Worm (Caenorhabditis elegans): ENCODE results near the gene nlp-1.
A peak's percentile ranks its signal among the peaks of the same experiment; 100 is the strongest.

The nlp-1 gene

ce11 chrX:3697623-3698022, 29.8 kb upstream of the nlp-1 start (continued):
- TF ChIP-seq ceh-90 (tag; optimal IDR thresholded peaks at IDR 0.05) (no peak), dpl-1 (GFP tag; optimal IDR thresholded peaks at IDR 0.05) (peak in 1 of 3 experiments; percentile 23), aha-1 (tag; optimal IDR thresholded peaks at IDR 0.05) (no peak), hlh-17 (GFP tag; optimal IDR thresholded peaks at IDR 0.05; ENCODE audit: borderline replicate concordance) (no peak), nhr-85 (tag) (peak; percentile 62), C16A3.4 (tag; optimal IDR thresholded peaks at IDR 0.05) (peak; percentile 57), ceh-63 (GFP tag; optimal IDR thresholded peaks at IDR 0.05) (no peak), egl-13 (tag; optimal IDR thresholded peaks at IDR 0.05) (peak; percentile 69), nhr-90 (tag; optimal IDR thresholded peaks at IDR 0.05; ENCODE audit: poor library complexity) (peak; percentile 77), pax-3 (tag; optimal IDR thresholded peaks at IDR 0.05) (peak; percentile 35), lin-35 (GFP tag; optimal IDR thresholded peaks at IDR 0.05) (peak in 1 of 2 experiments; percentile 74), ama-1 (optimal IDR thresholded peaks at IDR 0.05) (no peak), nhr-237 (tag; optimal IDR thresholded peaks at IDR 0.05) (no peak), mef-2 (tag; optimal IDR thresholded peaks at IDR 0.05) (no peak), ceh-82 (tag; optimal IDR thresholded peaks at IDR 0.05) (peak; percentile 44 to 66 (median 48)), C34B4.2 (tag; optimal IDR thresholded peaks at IDR 0.05) (no peak), fkh-10 (GFP tag; optimal IDR thresholded peaks at IDR 0.05) (peak; percentile 51), Y116A8C.19 (tag; optimal IDR thresholded peaks at IDR 0.05; ENCODE audit: borderline replicate concordance) (no peak), lir-3 (tag; optimal IDR thresholded peaks at IDR 0.05; ENCODE audit: poor library complexity) (no peak), fkh-8 (tag; optimal IDR thresholded peaks at IDR 0.05) (peak; percentile 55), nhr-84 (tag; optimal IDR thresholded peaks at IDR 0.05) (no peak), jun-1 (tag; optimal IDR thresholded peaks at IDR 0.05) (peak; percentile 6), ces-1 (GFP tag; optimal IDR thresholded peaks at IDR 0.05) (no peak), nhr-11 (tag; optimal IDR thresholded peaks at IDR 0.05) (no peak), nhr-19 (GFP tag; conservative IDR thresholded peaks at IDR 0.05) (peak; percentile 79), fos-1 (tag; optimal IDR thresholded peaks at IDR 0.05) (peak; percentile 11), irx-1 (tag; optimal IDR thresholded peaks at IDR 0.05) (peak; percentile 77), nhr-12 (tag; optimal IDR thresholded peaks at IDR 0.05) (no peak), mdl-1 (tag; optimal IDR thresholded peaks at IDR 0.05) (peak in 1 of 2 experiments; percentile 47), rnt-1 (tag; optimal IDR thresholded peaks at IDR 0.05) (peak; percentile 69), aly-2 (tag; optimal IDR thresholded peaks at IDR 0.05) (peak; percentile 26), tbx-2 (tag; optimal IDR thresholded peaks at IDR 0.05) (peak; percentile 65), hpl-2 (GFP tag; optimal IDR thresholded peaks at IDR 0.05) (no peak), zip-4 (GFP tag; optimal IDR thresholded peaks at IDR 0.05) (peak; percentile 35), lin-15B (tag; optimal IDR thresholded peaks at IDR 0.05) (no peak), efl-3 (GFP tag; optimal IDR thresholded peaks at IDR 0.05) (no peak), grh-1 (GFP tag; IDR thresholded peaks at IDR 0.05) (no peak)

- TF ChIP-seq nhr-85 (tag) (no peak), hpl-2 (GFP tag; optimal IDR thresholded peaks at IDR 0.05) (no peak), nhr-76 (tag; optimal IDR thresholded peaks at IDR 0.05) (no peak), C04F5.9 (tag; optimal IDR thresholded peaks at IDR 0.05) (no peak), sox-4 (tag; optimal IDR thresholded peaks at IDR 0.05) (no peak), sup-37 (GFP tag; optimal IDR thresholded peaks at IDR 0.05) (no peak), ets-5 (GFP tag; IDR thresholded peaks at IDR 0.05) (no peak)
These were observed 25.5 kb upstream of the nlp-1 start for ce11 chrX:3701861-3702260.

- TF ChIP-seq nhr-71 (tag; optimal IDR thresholded peaks at IDR 0.05) (peak; percentile 39), fkh-8 (tag; optimal IDR thresholded peaks at IDR 0.05) (peak; percentile 43), skn-1 (tag; optimal IDR thresholded peaks at IDR 0.05) (no peak), lin-14 (GFP tag; optimal IDR thresholded peaks at IDR 0.05) (peak; percentile 47), dsc-1 (tag; optimal IDR thresholded peaks at IDR 0.05) (no peak), unc-86 (tag; optimal IDR thresholded peaks at IDR 0.05) (peak; percentile 24), rnt-1 (tag; optimal IDR thresholded peaks at IDR 0.05) (peak; percentile 1), pag-3 (tag; optimal IDR thresholded peaks at IDR 0.05; ENCODE audit: borderline replicate concordance, insufficient read depth) (no peak)
These were observed 22.1 kb upstream of the nlp-1 start for ce11 chrX:3705319-3705718.
